Worm (Caenorhabditis elegans) whole organism, L1 larva: ENCODE data around the gene cyp-31A3.

ENCODE experiments used
- C04F5.9 ChIP-seq: sonication (generic microtip); optimal IDR thresholded peaks from 2 replicates; lab custom pipeline; 2016; ENCODE audit warnings: missing genetic modification characterization, missing compliant biosample characterization
- C34B4.2 ChIP-seq: sonication (generic microtip); optimal IDR thresholded peaks from 2 replicates; lab custom pipeline; 2017; ENCODE audit warnings: mild to moderate bottlenecking, missing genetic modification characterization, missing compliant biosample characterization
- Y116A8C.19 ChIP-seq: sonication (generic microtip); optimal IDR thresholded peaks from 2 replicates; lab custom pipeline; 2016; ENCODE audit warnings: missing compliant biosample characterization, missing genetic modification characterization, borderline replicate concordance
- aly-2 ChIP-seq: fragments of 150-350 bp; optimal IDR thresholded peaks from 2 replicates; lab custom pipeline; 2014; ENCODE audit warnings: missing biosample characterization, missing genetic modification characterization
- ama-1 ChIP-seq: fragments of 150-350 bp; optimal IDR thresholded peaks from 2 replicates; lab custom pipeline; 2014
- blmp-1 ChIP-seq: fragments of 150-350 bp; optimal IDR thresholded peaks from 2 replicates; lab custom pipeline; 2014; ENCODE audit warnings: missing biosample characterization, missing genetic modification characterization
- ceh-8 ChIP-seq: fragments of 200-800 bp; sonication (Bioruptor generic); optimal IDR thresholded peaks from 2 replicates; lab custom pipeline; 2018; ENCODE audit warnings: mild to moderate bottlenecking, missing genetic modification characterization, moderate library complexity, missing compliant biosample characterization
- ceh-88 ChIP-seq: fragments of 200-800 bp; sonication (Bioruptor generic); IDR thresholded peaks from 2 replicates; pipeline ENCODE4 v1.3.6; 2022; ENCODE audit warnings: missing genetic modification characterization, missing compliant biosample characterization
- ceh-90 ChIP-seq: sonication (generic microtip); optimal IDR thresholded peaks from 2 replicates; lab custom pipeline; 2016; ENCODE audit warnings: missing genetic modification characterization, missing compliant biosample characterization
- ces-1 ChIP-seq: fragments of 150-350 bp; optimal IDR thresholded peaks from 2 replicates; lab custom pipeline; 2014; ENCODE audit warnings: missing biosample characterization, missing genetic modification reagents, missing genetic modification characterization
- egl-27 ChIP-seq, 2 experiments: fragments of 150-350 bp in 1 of 2; sonication (generic microtip); optimal IDR thresholded peaks; 3 replicates each; lab custom pipeline; 2017 to 2018; ENCODE audit warnings: missing biosample characterization in 2 of 2, missing genetic modification characterization in 2 of 2, missing genetic modification reagents in 2 of 2
- elt-2 ChIP-seq: sonication (generic microtip); optimal IDR thresholded peaks from 2 replicates; lab custom pipeline; 2016; ENCODE audit warnings: missing genetic modification characterization, mild to moderate bottlenecking, inconsistent platforms, missing compliant biosample characterization, missing genetic modification reagents
- elt-3 ChIP-seq, 6 experiments: fragments of 150-350 bp in 1 of 6; sonication (generic microtip); optimal IDR thresholded peaks; 2 replicates each; lab custom pipeline; 2017 to 2018; ENCODE audit warnings: missing biosample characterization in 6 of 6, missing genetic modification characterization in 6 of 6, inconsistent platforms in 1 of 6
- ets-5 ChIP-seq: fragments of 200-800 bp; sonication (Bioruptor generic); IDR thresholded peaks from 2 replicates; pipeline ENCODE4 v1.3.6; 2022; ENCODE audit warnings: missing genetic modification characterization, missing compliant biosample characterization
- fkh-4 ChIP-seq: sonication (generic microtip); optimal IDR thresholded peaks from 2 replicates; lab custom pipeline; 2016; ENCODE audit warnings: missing compliant biosample characterization, missing genetic modification characterization, borderline replicate concordance
- grh-1 ChIP-seq: fragments of 200-800 bp; sonication (Bioruptor generic); IDR thresholded peaks from 2 replicates; pipeline ENCODE4 v1.3.6; 2022; ENCODE audit warnings: missing genetic modification reagents, missing genetic modification characterization, missing compliant biosample characterization
- isw-1 ChIP-seq: fragments of 200-800 bp; sonication (Bioruptor generic); IDR thresholded peaks from 2 replicates; pipeline ENCODE4 v1.3.6; 2022; ENCODE audit warnings: missing genetic modification characterization, missing compliant biosample characterization
- lin-13 ChIP-seq: fragments of 150-350 bp; optimal IDR thresholded peaks from 2 replicates; lab custom pipeline; 2014; ENCODE audit warnings: missing biosample characterization, missing genetic modification reagents, missing genetic modification characterization
- lin-15B ChIP-seq: fragments of 150-350 bp; sonication (generic microtip); optimal IDR thresholded peaks from 3 replicates; lab custom pipeline; 2014; ENCODE audit warnings: missing biosample characterization, missing genetic modification characterization
- lin-35 ChIP-seq, 2 experiments: fragments of 150-350 bp; optimal IDR thresholded peaks; 2 replicates each; lab custom pipeline; 2014; ENCODE audit warnings: missing biosample characterization in 2 of 2, missing genetic modification characterization in 2 of 2, missing genetic modification reagents in 2 of 2
- lin-39 ChIP-seq: fragments of 150-350 bp; optimal IDR thresholded peaks from 2 replicates; lab custom pipeline; 2014; ENCODE audit warnings: missing biosample characterization, missing genetic modification reagents, missing genetic modification characterization
- lir-3 ChIP-seq: sonication (generic microtip); optimal IDR thresholded peaks from 2 replicates; lab custom pipeline; 2016; ENCODE audit warnings: mild to moderate bottlenecking, missing genetic modification characterization, moderate library complexity, missing compliant biosample characterization; ENCODE audit not compliant: poor library complexity
- lsy-2 ChIP-seq, 2 experiments: fragments of 150-350 bp; optimal IDR thresholded peaks; 2 replicates each; lab custom pipeline; 2014; ENCODE audit warnings: missing biosample characterization in 2 of 2, missing genetic modification characterization in 2 of 2
- mef-2 ChIP-seq: fragments of 150-350 bp; optimal IDR thresholded peaks from 2 replicates; lab custom pipeline; 2014; ENCODE audit warnings: missing biosample characterization, missing genetic modification characterization
- mep-1 ChIP-seq: fragments of 150-350 bp; optimal IDR thresholded peaks from 2 replicates; lab custom pipeline; 2014; ENCODE audit warnings: missing biosample characterization, missing genetic modification characterization
- nhr-11 ChIP-seq: fragments of 150-350 bp; optimal IDR thresholded peaks from 2 replicates; lab custom pipeline; 2014; ENCODE audit warnings: missing biosample characterization, missing genetic modification characterization
- nhr-12 ChIP-seq: sonication (generic microtip); optimal IDR thresholded peaks from 2 replicates; lab custom pipeline; 2017; ENCODE audit warnings: missing biosample characterization, missing genetic modification characterization
- nhr-19 ChIP-seq: fragments of 200-800 bp; sonication (Bioruptor generic); conservative IDR thresholded peaks from 2 replicates; pipeline ENCODE4 v1.3.6; 2022; ENCODE audit warnings: missing genetic modification characterization, missing compliant biosample characterization
- nhr-20 ChIP-seq: sonication (generic microtip); optimal IDR thresholded peaks from 2 replicates; lab custom pipeline; 2016; ENCODE audit warnings: mild to moderate bottlenecking, missing genetic modification characterization, missing compliant biosample characterization
- nhr-76 ChIP-seq: sonication (generic microtip); optimal IDR thresholded peaks from 2 replicates; lab custom pipeline; 2017; ENCODE audit warnings: missing biosample characterization, missing genetic modification characterization
- nhr-77 ChIP-seq: fragments of 150-350 bp; optimal IDR thresholded peaks from 2 replicates; lab custom pipeline; 2014; ENCODE audit warnings: missing biosample characterization, missing genetic modification characterization
- nhr-84 ChIP-seq: sonication (generic microtip); optimal IDR thresholded peaks from 2 replicates; lab custom pipeline; 2017; ENCODE audit warnings: missing biosample characterization, missing genetic modification characterization
- nhr-85 ChIP-seq: sonication (generic microtip); peaks from one replicate; lab custom pipeline; 2016; ENCODE audit warnings: missing genetic modification characterization, inconsistent platforms, missing compliant biosample characterization
- nhr-90 ChIP-seq: sonication (generic microtip); optimal IDR thresholded peaks from 2 replicates; lab custom pipeline; 2016; ENCODE audit warnings: mild to moderate bottlenecking, missing genetic modification characterization, missing compliant biosample characterization; ENCODE audit not compliant: poor library complexity
- pag-3 ChIP-seq: sonication (generic microtip); optimal IDR thresholded peaks from 2 replicates; lab custom pipeline; 2017; ENCODE audit warnings: missing genetic modification characterization, mild to moderate bottlenecking, missing compliant biosample characterization, antibody characterized with exemption, borderline replicate concordance; ENCODE audit not compliant: insufficient read depth
- pqm-1 ChIP-seq: sonication (generic microtip); optimal IDR thresholded peaks from 3 replicates; lab custom pipeline; 2017; ENCODE audit warnings: missing biosample characterization, missing genetic modification characterization
- skn-1 ChIP-seq: fragments of 150-350 bp; optimal IDR thresholded peaks from 2 replicates; lab custom pipeline; 2014; ENCODE audit warnings: missing biosample characterization, missing genetic modification characterization
- snpc-4 ChIP-seq: fragments of 150-350 bp; optimal IDR thresholded peaks from 2 replicates; lab custom pipeline; 2014; ENCODE audit warnings: missing biosample characterization, missing genetic modification characterization
- sptf-1 ChIP-seq: fragments of 150-350 bp; optimal IDR thresholded peaks from 2 replicates; lab custom pipeline; 2014; ENCODE audit warnings: missing biosample characterization, missing genetic modification characterization
- sup-37 ChIP-seq: fragments of 200-800 bp; sonication (Bioruptor generic); optimal IDR thresholded peaks from 2 replicates; lab custom pipeline; 2018; ENCODE audit warnings: mild to moderate bottlenecking, missing genetic modification characterization, missing compliant biosample characterization
- swsn-7 ChIP-seq: sonication (generic microtip); optimal IDR thresholded peaks from 2 replicates; lab custom pipeline; 2016; ENCODE audit warnings: missing genetic modification characterization, missing compliant biosample characterization
- unc-30 ChIP-seq: sonication (generic microtip); optimal IDR thresholded peaks from 2 replicates; lab custom pipeline; 2017; ENCODE audit warnings: missing biosample characterization, missing genetic modification characterization
- unc-62 ChIP-seq: fragments of 150-350 bp; optimal IDR thresholded peaks from 2 replicates; lab custom pipeline; 2014; ENCODE audit warnings: missing biosample characterization, missing genetic modification reagents, missing genetic modification characterization
- unc-98 ChIP-seq: fragments of 200-800 bp; sonication (Bioruptor generic); IDR thresholded peaks from 2 replicates; pipeline ENCODE4 v1.3.6; 2022; ENCODE audit warnings: missing genetic modification characterization, missing compliant biosample characterization
- xbp-1 ChIP-seq: sonication (generic microtip); optimal IDR thresholded peaks from 2 replicates; lab custom pipeline; 2016; ENCODE audit warnings: missing genetic modification characterization, missing compliant biosample characterization
- zag-1 ChIP-seq: fragments of 150-350 bp; optimal IDR thresholded peaks from 2 replicates; lab custom pipeline; 2014; ENCODE audit warnings: missing biosample characterization, missing genetic modification characterization
- ztf-11 ChIP-seq, 2 experiments: sonication (generic microtip); optimal IDR thresholded peaks; 2 replicates each; lab custom pipeline; 2016 to 2017; ENCODE audit warnings: missing genetic modification characterization in 2 of 2, missing biosample characterization in 1 of 2, missing compliant biosample characterization in 1 of 2
- ztf-4 ChIP-seq: fragments of 150-350 bp; optimal IDR thresholded peaks from 2 replicates; lab custom pipeline; 2014; ENCODE audit warnings: missing biosample characterization, missing genetic modification characterization

The cyp-31A3 gene

DNA sequence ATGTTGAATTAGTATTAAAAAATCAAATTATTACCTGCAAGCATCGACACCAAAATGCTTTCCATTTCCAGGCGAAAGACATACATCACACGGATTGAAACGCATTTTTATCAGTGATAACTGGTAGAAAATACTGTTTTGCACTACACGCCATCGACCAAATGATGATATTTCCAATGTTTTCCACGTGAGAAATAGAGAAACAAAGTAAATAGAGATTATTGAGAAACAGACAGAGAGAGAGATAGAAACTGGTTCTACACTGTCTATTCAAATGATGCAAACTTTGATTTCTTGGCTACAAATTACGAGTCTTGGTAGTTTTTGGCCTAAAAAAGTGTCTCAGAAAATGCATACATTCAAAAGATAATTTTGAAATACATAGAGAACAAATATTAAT is 27.5 kb downstream of the cyp-31A3 start, which contains the start of gene nhr-104 (continued):
- TF ChIP-seq ztf-11 (tag; optimal IDR thresholded peaks at IDR 0.05; lab: Kevin White, UChicago) (no peak), ztf-4 (no peak), lin-35 (GFP tag; optimal IDR thresholded peaks at IDR 0.05; lab: Kevin White, UChicago) (peak in 1 of 2 experiments; percentile 74), unc-98 (GFP tag; lab: Robert Waterston, UW) (no peak), lin-39 (tag; lab: Kevin White, UChicago) (no peak), egl-27 (tag; optimal IDR thresholded peaks at IDR 0.05; lab: Kevin White, UChicago) (no peak), snpc-4 (no peak), mep-1 (tag; lab: Kevin White, UChicago) (peak; percentile 48), C34B4.2 (tag; lab: Kevin White, UChicago) (no peak), nhr-77 (tag; lab: Kevin White, UChicago) (peak; percentile 15), nhr-11 (no peak), ceh-8 (GFP tag; lab: Kevin White, UChicago) (no peak), pqm-1 (tag; lab: Kevin White, UChicago) (no peak), ets-5 (GFP tag; lab: Robert Waterston, UW) (no peak), nhr-19 (no peak; the same call in 1 of the 2 replicates), ceh-90 (tag; lab: Kevin White, UChicago) (no peak), isw-1 (no peak), Y116A8C.19 (tag; lab: Kevin White, UChicago) (no peak), nhr-85 (peak; percentile 85), pag-3 (tag; lab: Kevin White, UChicago) (peak; percentile 47), lin-15B (tag; lab: Kevin White, UChicago) (no peak), unc-30 (tag; lab: Kevin White, UChicago) (no peak), nhr-20 (tag; lab: Kevin White, UChicago) (peak; percentile 65), ces-1 (GFP tag; lab: Kevin White, UChicago) (no peak), mef-2 (tag; lab: Kevin White, UChicago) (no peak)

DNA sequence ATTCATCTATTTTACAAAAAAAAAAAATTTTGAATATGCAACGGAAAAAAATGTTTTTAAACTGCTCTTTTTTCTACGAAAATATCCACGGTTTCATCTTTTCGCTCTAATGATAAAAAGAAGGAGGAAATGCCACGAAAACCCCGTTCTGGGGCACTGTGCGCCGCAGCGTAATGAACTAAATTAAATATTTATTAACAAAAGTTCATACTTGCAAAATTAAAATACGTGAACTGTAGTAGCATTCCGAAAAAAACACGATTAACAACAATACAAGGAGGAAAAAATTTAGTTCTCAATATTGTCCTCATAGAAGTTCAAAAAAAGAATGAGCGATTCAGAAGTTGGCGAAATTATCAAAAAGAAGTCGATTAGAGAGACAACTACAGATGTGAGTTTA is 28.6 kb downstream of the cyp-31A3 start, which contains the start of gene R11E3.1:
Gene R11E3.1, plus strand, starts transcription at position 301 of the 400 bp plus-strand sequence.
- TF ChIP-seq pqm-1 (tag; lab: Kevin White, UChicago) (no peak), mef-2 (tag; lab: Kevin White, UChicago) (no peak), nhr-84 (tag; lab: Kevin White, UChicago) (no peak), unc-62 (GFP tag; lab: Kevin White, UChicago) (no peak), sup-37 (GFP tag; lab: Kevin White, UChicago) (no peak)

DNA sequence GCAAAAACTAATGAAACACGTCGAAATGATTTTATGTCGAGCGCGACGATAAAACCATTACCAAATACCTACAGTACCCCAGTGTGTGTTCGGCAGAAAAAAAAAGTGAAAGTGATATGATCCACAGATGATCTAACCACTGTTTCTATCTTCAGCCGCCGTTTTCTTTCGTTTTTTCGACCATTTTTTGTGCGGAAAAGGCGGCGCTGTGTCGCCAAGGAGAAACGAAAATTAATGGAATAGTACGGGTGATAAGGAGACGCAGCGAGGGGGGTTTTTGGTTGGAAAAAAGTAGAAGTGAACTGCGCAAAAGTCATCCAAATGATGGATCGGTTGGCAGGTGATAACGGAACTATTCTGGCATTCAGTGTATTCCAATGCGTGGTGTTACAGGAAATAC is 34.3 kb downstream of the cyp-31A3 start:
- TF ChIP-seq blmp-1 (tag; lab: Kevin White, UChicago): peak; percentile 91
- no peak for TF ChIP-seq grh-1 (GFP tag; lab: Robert Waterston, UW)
- TF ChIP-seq ceh-88 (GFP tag; lab: Robert Waterston, UW): no peak
- no peak for TF ChIP-seq nhr-77 (tag; lab: Kevin White, UChicago)
- no peak for TF ChIP-seq fkh-4 (tag; lab: Kevin White, UChicago)
- peak in 1 of 6 experiments; percentile 3 for TF ChIP-seq elt-3 (tag; optimal IDR thresholded peaks at IDR 0.05; lab: Kevin White, UChicago)
- TF ChIP-seq nhr-90 (tag; lab: Kevin White, UChicago): no peak
- no peak for TF ChIP-seq Y116A8C.19 (tag; lab: Kevin White, UChicago)
- no peak for TF ChIP-seq nhr-12 (tag; lab: Kevin White, UChicago)
- TF ChIP-seq pag-3 (tag; lab: Kevin White, UChicago): no peak

DNA sequence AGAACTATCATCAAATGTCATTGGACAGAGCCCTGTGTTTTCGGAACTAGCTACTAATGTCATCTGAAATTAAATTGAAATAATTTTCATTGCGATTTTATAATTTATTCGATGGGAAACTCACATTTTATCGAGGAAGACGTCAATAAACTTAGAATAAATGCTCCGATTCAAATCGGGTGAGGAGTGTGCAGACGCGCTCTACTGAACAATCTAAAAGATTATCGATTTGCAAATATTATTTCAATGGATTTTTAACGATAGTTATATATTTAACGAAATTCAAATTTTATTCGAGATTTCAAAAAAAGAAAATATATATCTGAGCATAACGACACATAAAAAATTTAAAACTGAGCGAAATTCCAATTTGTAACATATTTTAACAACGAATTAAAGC is 38.3 kb downstream of the cyp-31A3 start, which contains the start of gene eor-1:
Gene eor-1, minus strand, starts transcription at position 65 of the 400 bp plus-strand sequence.
- TF ChIP-seq zag-1 (tag; lab: Kevin White, UChicago) (no peak), swsn-7 (tag; lab: Kevin White, UChicago) (peak; percentile 13), xbp-1 (peak; percentile 41), aly-2 (tag; lab: Kevin White, UChicago) (peak; percentile 3), Y116A8C.19 (tag; lab: Kevin White, UChicago) (no peak), lir-3 (tag; lab: Kevin White, UChicago) (peak; percentile 16), elt-2 (tag; lab: Kevin White, UChicago) (no peak), ama-1 (lab: Kevin White, UChicago) (no peak), C04F5.9 (tag; lab: Kevin White, UChicago) (no peak), lin-13 (GFP tag; lab: Kevin White, UChicago) (no peak), sptf-1 (tag; lab: Kevin White, UChicago) (no peak), lsy-2 (tag; optimal IDR thresholded peaks at IDR 0.05; lab: Kevin White, UChicago) (peak; percentile 49 to 77), nhr-12 (tag; lab: Kevin White, UChicago) (no peak), nhr-76 (tag; lab: Kevin White, UChicago) (no peak), mep-1 (tag; lab: Kevin White, UChicago) (no peak), ets-5 (GFP tag; lab: Robert Waterston, UW) (no peak), skn-1 (tag; lab: Kevin White, UChicago) (peak; percentile 20)
